Worm (Caenorhabditis elegans) whole organism, young adult: ENCODE results near the gene clec-54.

Experiments
- F23B12.7 ChIP-seq: sonication (generic microtip); optimal IDR thresholded peaks from 2 replicates; lab custom pipeline; 2017; ENCODE audit warnings: missing genetic modification characterization, mild to moderate bottlenecking, missing compliant biosample characterization, antibody characterized with exemption, moderate library complexity; ENCODE audit not compliant: insufficient read depth
- ZK185.1 ChIP-seq: sonication (generic microtip); optimal IDR thresholded peaks from 2 replicates; lab custom pipeline; 2016; ENCODE audit warnings: mild to moderate bottlenecking, missing genetic modification characterization, missing compliant biosample characterization; ENCODE audit not compliant: poor library complexity, severe bottlenecking
- aptf-2 ChIP-seq: fragments of 200-800 bp; sonication (Bioruptor generic); conservative IDR thresholded peaks from 2 replicates; pipeline ENCODE4 v1.3.6; 2022; ENCODE audit warnings: missing genetic modification reagents, missing genetic modification characterization, missing compliant biosample characterization
- bed-1 ChIP-seq: fragments of 200-800 bp; sonication (Bioruptor generic); IDR thresholded peaks from 2 replicates; pipeline ENCODE4 v1.3.6; 2022; ENCODE audit warnings: missing genetic modification reagents, missing genetic modification characterization, missing compliant biosample characterization
- bed-2 ChIP-seq: fragments of 200-800 bp; sonication (Bioruptor generic); IDR thresholded peaks from 2 replicates; pipeline ENCODE4 v1.3.6; 2022; ENCODE audit warnings: missing genetic modification reagents, missing genetic modification characterization, missing compliant biosample characterization
- ccch-3 ChIP-seq: fragments of 200-800 bp; sonication (Bioruptor generic); optimal IDR thresholded peaks from 2 replicates; lab custom pipeline; 2018; ENCODE audit warnings: mild to moderate bottlenecking, missing genetic modification characterization, missing compliant biosample characterization
- cebp-2 ChIP-seq: fragments of 200-800 bp; sonication (Bioruptor generic); IDR thresholded peaks from 2 replicates; pipeline ENCODE4 v1.3.6; 2022; ENCODE audit warnings: missing genetic modification characterization, missing compliant biosample characterization
- ceh-27 ChIP-seq: fragments of 200-800 bp; sonication (Bioruptor generic); optimal IDR thresholded peaks from 2 replicates; lab custom pipeline; 2018; ENCODE audit warnings: mild to moderate bottlenecking, missing genetic modification characterization, moderate library complexity, missing compliant biosample characterization
- dpl-1 ChIP-seq: fragments of 150-350 bp; optimal IDR thresholded peaks from 2 replicates; lab custom pipeline; 2014; ENCODE audit warnings: missing biosample characterization, missing genetic modification reagents, missing genetic modification characterization
- efl-1 ChIP-seq: fragments of 150-350 bp; optimal IDR thresholded peaks from 2 replicates; lab custom pipeline; 2014; ENCODE audit warnings: missing biosample characterization, missing genetic modification reagents, missing genetic modification characterization
- fkh-3 ChIP-seq: sonication (generic microtip); optimal IDR thresholded peaks from 2 replicates; lab custom pipeline; 2016; ENCODE audit warnings: mild to moderate bottlenecking, missing genetic modification characterization, missing compliant biosample characterization
- gei-17 ChIP-seq: fragments of 200-800 bp; sonication (Bioruptor generic); optimal IDR thresholded peaks from 2 replicates; lab custom pipeline; 2018; ENCODE audit warnings: mild to moderate bottlenecking, missing genetic modification characterization, missing compliant biosample characterization
- let-526 ChIP-seq: fragments of 200-800 bp; sonication (Bioruptor generic); IDR thresholded peaks from 2 replicates; pipeline ENCODE4 v1.3.6; 2022; ENCODE audit warnings: missing genetic modification reagents, missing genetic modification characterization, missing compliant biosample characterization
- lin-35 ChIP-seq, 3 experiments: fragments of 150-350 bp in 2 of 3; sonication (generic microtip) in 1 of 3; optimal IDR thresholded peaks; 2 replicates each; lab custom pipeline; 2014 to 2018; ENCODE audit warnings: missing biosample characterization in 3 of 3, missing genetic modification characterization in 3 of 3, missing genetic modification reagents in 3 of 3
- lin-40 ChIP-seq: sonication (generic microtip); optimal IDR thresholded peaks from 2 replicates; lab custom pipeline; 2016; ENCODE audit warnings: missing genetic modification characterization, mild to moderate bottlenecking, missing compliant biosample characterization, missing genotype, missing genetic modification reagents
- lin-54 ChIP-seq: fragments of 200-800 bp; sonication (Bioruptor generic); optimal IDR thresholded peaks from 2 replicates; lab custom pipeline; 2018; ENCODE audit warnings: mild to moderate bottlenecking, missing genetic modification characterization, missing compliant biosample characterization
- lsl-1 ChIP-seq: fragments of 200-800 bp; sonication (Bioruptor generic); optimal IDR thresholded peaks from 2 replicates; lab custom pipeline; 2018; ENCODE audit warnings: mild to moderate bottlenecking, missing genetic modification characterization, moderate library complexity, missing compliant biosample characterization
- nfya-1 ChIP-seq: sonication (generic microtip); optimal IDR thresholded peaks from 2 replicates; lab custom pipeline; 2017; ENCODE audit warnings: antibody characterized with exemption, missing compliant biosample characterization, missing genetic modification characterization, borderline replicate concordance; ENCODE audit not compliant: insufficient read depth
- nhr-27 ChIP-seq: fragments of 200-800 bp; sonication (Bioruptor generic); optimal IDR thresholded peaks from 2 replicates; lab custom pipeline; 2018; ENCODE audit warnings: mild to moderate bottlenecking, missing genetic modification characterization, moderate library complexity, missing compliant biosample characterization
- rcor-1 ChIP-seq: fragments of 200-800 bp; sonication (Bioruptor generic); IDR thresholded peaks from 2 replicates; pipeline ENCODE4 v1.3.6; 2022; ENCODE audit warnings: missing genetic modification reagents, missing genetic modification characterization, missing compliant biosample characterization
- rec-8 ChIP-seq, 2 experiments: sonication (generic microtip); optimal IDR thresholded peaks; 2 replicates each; lab custom pipeline; 2016; ENCODE audit warnings: mild to moderate bottlenecking in 2 of 2, missing genetic modification characterization in 2 of 2, missing genetic modification reagents in 2 of 2, missing genotype in 2 of 2, missing biosample characterization in 1 of 2, missing compliant biosample characterization in 1 of 2, moderate library complexity in 1 of 2
- rpc-1 ChIP-seq, 2 experiments: fragments of 150-350 bp in 1 of 2; sonication (generic microtip) in 1 of 2; optimal IDR thresholded peaks; 2 replicates each; lab custom pipeline; 2014 to 2018; ENCODE audit warnings: missing biosample characterization in 1 of 2, missing genetic modification characterization in 1 of 2, missing genetic modification reagents in 1 of 2, missing genotype in 1 of 2
- sdz-38 ChIP-seq: sonication (generic microtip); optimal IDR thresholded peaks from 2 replicates; lab custom pipeline; 2016; ENCODE audit warnings: missing genotype, missing genetic modification characterization, missing compliant biosample characterization
- sea-2 ChIP-seq: fragments of 200-800 bp; sonication (Bioruptor generic); IDR thresholded peaks from 2 replicates; pipeline ENCODE4 v1.3.6; 2022; ENCODE audit warnings: missing genetic modification characterization, missing compliant biosample characterization
- somi-1 ChIP-seq: fragments of 200-800 bp; sonication (Bioruptor generic); optimal IDR thresholded peaks from 2 replicates; lab custom pipeline; 2018; ENCODE audit warnings: mild to moderate bottlenecking, missing genetic modification characterization, missing compliant biosample characterization
- sptf-2 ChIP-seq: fragments of 200-800 bp; sonication (Bioruptor generic); optimal IDR thresholded peaks from 2 replicates; lab custom pipeline; 2018; ENCODE audit warnings: mild to moderate bottlenecking, missing genetic modification characterization, missing compliant biosample characterization
- zfh-2 ChIP-seq: fragments of 200-800 bp; sonication (Bioruptor generic); conservative IDR thresholded peaks from 2 replicates; pipeline ENCODE4 v1.3.6; 2022; ENCODE audit warnings: missing genetic modification reagents, missing genetic modification characterization, missing compliant biosample characterization
- zim-3 ChIP-seq: sonication (generic microtip); optimal IDR thresholded peaks from 2 replicates; lab custom pipeline; 2017; ENCODE audit warnings: mild to moderate bottlenecking, missing genetic modification characterization, moderate library complexity, missing compliant biosample characterization
- ztf-18 ChIP-seq: sonication (generic microtip); optimal IDR thresholded peaks from 2 replicates; lab custom pipeline; 2016; ENCODE audit warnings: missing genotype, mild to moderate bottlenecking, missing genetic modification characterization, missing compliant biosample characterization
- ztf-25 ChIP-seq: fragments of 200-800 bp; sonication (Bioruptor generic); IDR thresholded peaks from 2 replicates; pipeline ENCODE4 v1.3.6; 2022; ENCODE audit warnings: missing genetic modification reagents, missing genetic modification characterization, missing compliant biosample characterization

clec-54 gene

ce11 chrV:14506713-14507675, 30.3 kb downstream of the clec-54 start:
- TF ChIP-seq ztf-18 (tag; lab: Kevin White, UChicago) (no peak), ccch-3 (GFP tag; lab: Kevin White, UChicago) (no peak), rec-8 (tag; optimal IDR thresholded peaks at IDR 0.05; lab: Kevin White, UChicago) (no peak), sdz-38 (tag; lab: Kevin White, UChicago) (no peak), lsl-1 (no peak), zfh-2 (GFP tag; lab: Robert Waterston, UW) (no peak), sptf-2 (no peak), lin-35 (GFP tag; optimal IDR thresholded peaks at IDR 0.05; lab: Kevin White, UChicago) (no peak), nhr-27 (tag; lab: Kevin White, UChicago) (no peak), ceh-27 (GFP tag; lab: Kevin White, UChicago) (no peak), efl-1 (GFP tag; lab: Kevin White, UChicago) (no peak), gei-17 (GFP tag; lab: Kevin White, UChicago) (no peak), aptf-2 (GFP tag; lab: Robert Waterston, UW) (no peak)

DNA sequence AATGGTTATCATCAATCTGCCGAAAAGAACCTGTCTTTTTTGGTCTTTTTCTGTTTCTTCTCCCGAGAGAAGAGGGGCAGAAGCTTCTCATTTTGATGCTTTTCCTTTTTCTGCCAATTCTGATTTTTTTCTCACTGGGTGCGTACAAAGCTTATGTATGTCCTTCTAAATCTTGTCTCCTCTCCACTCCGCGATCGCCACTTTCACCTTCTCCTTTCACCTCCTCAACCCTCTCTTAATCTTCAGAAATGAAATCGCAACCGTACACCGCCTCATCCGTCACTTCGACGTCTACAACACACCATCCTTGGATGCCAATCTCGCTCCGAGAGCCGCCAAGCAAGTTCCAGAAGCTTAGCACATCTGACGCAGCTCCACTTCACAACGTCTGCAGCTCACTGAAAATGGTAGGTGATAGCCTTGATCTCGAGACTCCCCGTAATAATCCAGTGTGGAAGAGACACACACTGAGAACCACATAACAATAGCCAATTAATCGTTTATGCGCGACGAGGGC, 31.4 kb downstream of the clec-54 start, which contains the start of gene R02D5.1:
Gene R02D5.1, plus strand, starts transcription at position 245 of the 517 bp plus-strand sequence.
- TF ChIP-seq ccch-3 (GFP tag; lab: Kevin White, UChicago) (no peak), let-526 (GFP tag; lab: Robert Waterston, UW) (no peak), nhr-27 (tag; lab: Kevin White, UChicago) (no peak), lin-40 (tag; lab: Kevin White, UChicago) (no peak), ztf-25 (GFP tag; lab: Robert Waterston, UW) (0 out of 2 replicates have a peak, but pooled peaks have one; percentile 48), F23B12.7 (tag; lab: Kevin White, UChicago) (no peak), sea-2 (GFP tag; lab: Robert Waterston, UW) (no peak)

DNA sequence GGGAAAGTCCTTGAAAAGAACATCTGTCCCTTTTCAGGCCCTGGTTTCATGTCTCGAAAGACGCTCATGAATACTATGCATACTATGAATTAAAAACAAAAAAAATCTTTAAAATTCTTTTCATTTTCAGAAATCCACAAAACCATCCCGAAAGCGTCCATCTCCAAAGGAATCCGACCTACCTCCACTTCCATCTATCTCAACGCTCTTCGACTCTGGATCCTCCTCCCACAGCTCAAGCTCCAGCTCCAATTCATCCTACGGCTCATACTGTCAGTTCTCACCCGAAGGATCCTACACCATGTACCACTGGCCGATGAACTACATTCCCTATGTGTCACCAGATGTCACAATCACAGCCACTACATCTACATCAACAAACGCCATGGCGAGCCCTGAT, 31.9 kb downstream of the clec-54 start:
- TF ChIP-seq F23B12.7 (tag; lab: Kevin White, UChicago): no peak
- TF ChIP-seq ceh-27 (GFP tag; lab: Kevin White, UChicago): no peak
- TF ChIP-seq efl-1 (GFP tag; lab: Kevin White, UChicago): no peak
- TF ChIP-seq zim-3: no peak
- TF ChIP-seq lin-35 (GFP tag; optimal IDR thresholded peaks at IDR 0.05; lab: Kevin White, UChicago): no peak
- no peak for TF ChIP-seq dpl-1 (GFP tag; lab: Kevin White, UChicago)
- no peak for TF ChIP-seq ZK185.1 (tag; lab: Kevin White, UChicago)
- TF ChIP-seq rcor-1 (GFP tag; lab: Robert Waterston, UW): no peak
- no peak for TF ChIP-seq bed-2
- TF ChIP-seq bed-1 (GFP tag; lab: Robert Waterston, UW): no peak
- TF ChIP-seq fkh-3 (tag; lab: Kevin White, UChicago): no peak
- no peak for TF ChIP-seq rpc-1 (optimal IDR thresholded peaks at IDR 0.05; lab: Kevin White, UChicago)
- no peak for TF ChIP-seq rpc-1 (tag; optimal IDR thresholded peaks at IDR 0.05; lab: Kevin White, UChicago)
- no peak for TF ChIP-seq lin-40 (tag; lab: Kevin White, UChicago)
- no peak for TF ChIP-seq somi-1 (GFP tag; lab: Kevin White, UChicago)
- no peak for TF ChIP-seq lin-54 (GFP tag; lab: Kevin White, UChicago)
- no peak for TF ChIP-seq cebp-2
- TF ChIP-seq, all 124 proteins: peak for 0

- no peak for TF ChIP-seq nfya-1 (tag; lab: Kevin White, UChicago)
- TF ChIP-seq, all 124 proteins: peak for 0
These were observed 34.0 kb downstream of the clec-54 start, which contains the start of gene R02D5.9 for ce11 chrV:14510746-14511145. Gene R02D5.9 (minus strand): TSS chrV:14511123.
